Fruit fly (Drosophila melanogaster): ENCODE measurements around the gene Cyp28c1.

The Cyp28c1 gene

DNA sequence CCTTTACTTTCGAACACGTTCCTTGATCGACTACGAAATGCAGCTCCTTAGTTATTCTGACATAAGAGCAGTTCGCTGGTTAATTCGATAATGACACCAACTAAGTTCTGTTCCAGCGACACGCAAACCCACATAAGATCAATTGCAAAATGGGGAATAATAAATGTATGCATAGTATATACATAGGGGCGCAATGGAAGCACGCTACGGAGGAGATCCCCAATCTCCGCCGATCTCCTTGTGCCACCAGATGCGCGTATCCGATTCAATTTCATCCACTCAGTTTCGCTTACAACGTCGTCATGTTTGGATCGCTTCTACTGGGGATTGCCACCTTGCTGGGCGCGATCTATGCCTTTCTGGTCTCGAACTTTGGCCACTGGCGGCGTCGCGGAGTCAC, at the start of gene Cyp28c1:
Cyp28c1 (plus strand) TSS at position 301 of the 400 bp plus-strand sequence.
- no peak for TF ChIP-seq CTCF (optimal IDR thresholded peaks at IDR 0.05)
- no peak for TF ChIP-seq CG8478 (optimal IDR thresholded peaks at IDR 0.05)

DNA sequence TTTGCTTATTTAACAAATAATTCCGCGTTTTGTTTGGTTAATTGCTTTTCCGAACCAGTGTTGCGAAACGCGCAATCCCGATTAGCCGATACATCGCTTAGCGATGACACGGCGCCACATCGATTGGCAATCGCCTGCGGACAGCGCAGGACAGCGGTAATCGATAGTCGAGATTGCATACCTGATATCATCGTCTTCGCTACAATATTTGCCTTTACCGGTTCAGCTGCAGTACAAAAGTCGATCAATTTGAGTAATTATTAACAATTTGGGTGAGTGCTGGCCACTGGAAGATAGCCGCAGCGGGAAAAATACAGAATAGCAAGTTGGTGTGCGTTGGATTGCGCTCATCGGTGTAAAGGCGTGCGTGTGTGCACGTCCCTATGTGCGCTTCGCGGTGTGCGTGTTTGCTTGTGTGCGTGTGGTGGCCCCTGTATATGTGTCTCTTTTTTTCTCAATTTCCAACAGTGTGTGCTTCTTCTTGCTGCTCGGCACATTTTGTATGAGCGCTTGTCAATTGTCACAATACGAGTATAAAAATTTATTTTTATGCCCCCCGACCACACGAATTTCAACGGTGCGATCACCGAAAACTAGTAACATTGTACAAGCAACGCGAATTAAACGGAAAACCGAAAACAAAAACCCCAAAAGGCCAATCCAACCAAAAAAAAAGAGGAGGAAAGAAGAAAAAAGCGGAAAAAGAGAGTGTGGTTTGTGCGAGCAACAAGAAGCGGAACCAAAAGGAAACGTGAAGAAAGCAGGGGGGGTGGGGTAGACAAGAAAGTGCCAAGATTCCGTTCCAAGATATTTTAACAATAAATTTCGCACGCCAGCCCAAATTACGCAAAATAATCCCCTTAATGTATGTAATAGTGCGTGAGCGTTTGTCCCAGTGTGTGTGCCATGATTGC, 46.7 kb upstream of the Cyp28c1 start, which contains the start of gene CkIIbeta:
CkIIbeta (plus strand) TSS at position 119 of the 914 bp plus-strand sequence.
- TF ChIP-seq CG8478 (optimal IDR thresholded peaks at IDR 0.05) (no peak), CTCF (optimal IDR thresholded peaks at IDR 0.05) (peak in 1 of 2 experiments; percentile 19)

DNA sequence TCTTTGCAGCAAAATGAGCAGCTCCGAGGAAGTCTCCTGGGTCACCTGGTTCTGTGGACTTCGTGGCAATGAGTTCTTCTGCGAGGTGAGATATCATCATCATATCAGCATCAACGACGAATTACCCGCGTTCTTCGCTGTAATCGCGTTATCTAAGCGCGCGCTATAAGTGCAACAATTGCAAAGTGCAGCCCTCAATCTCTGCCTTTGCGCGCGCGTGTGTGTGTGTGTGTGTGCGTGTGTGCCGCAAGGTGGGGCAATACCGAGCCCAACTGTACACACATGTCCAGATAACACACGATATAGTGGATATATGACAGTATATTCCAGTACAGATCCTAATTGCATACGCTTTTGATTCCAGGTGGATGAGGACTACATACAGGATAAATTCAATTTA, 46.0 kb upstream of the Cyp28c1 start:
- TF ChIP-seq CG8478 (optimal IDR thresholded peaks at IDR 0.05) (no peak), CTCF (optimal IDR thresholded peaks at IDR 0.05) (no peak)

DNA sequence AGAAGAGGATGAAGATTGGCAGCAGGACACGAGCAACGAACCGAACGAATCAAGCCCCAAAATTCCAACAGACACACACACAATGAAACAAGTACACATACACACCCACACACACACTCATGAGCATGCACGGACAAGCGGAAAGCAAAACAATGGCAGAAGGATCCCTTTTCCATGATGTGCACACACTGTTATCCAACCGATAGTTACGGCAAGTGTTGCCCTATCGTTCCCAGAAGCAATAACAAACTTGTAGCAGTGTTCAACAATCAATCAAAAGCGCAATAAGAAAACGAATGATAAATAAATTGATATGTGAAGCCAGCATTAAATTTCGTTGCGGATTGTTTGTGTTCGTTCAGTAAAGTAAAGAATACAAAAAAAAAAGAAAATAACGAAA, 42.5 kb upstream of the Cyp28c1 start:
- TF ChIP-seq CTCF (optimal IDR thresholded peaks at IDR 0.05): no peak

DNA sequence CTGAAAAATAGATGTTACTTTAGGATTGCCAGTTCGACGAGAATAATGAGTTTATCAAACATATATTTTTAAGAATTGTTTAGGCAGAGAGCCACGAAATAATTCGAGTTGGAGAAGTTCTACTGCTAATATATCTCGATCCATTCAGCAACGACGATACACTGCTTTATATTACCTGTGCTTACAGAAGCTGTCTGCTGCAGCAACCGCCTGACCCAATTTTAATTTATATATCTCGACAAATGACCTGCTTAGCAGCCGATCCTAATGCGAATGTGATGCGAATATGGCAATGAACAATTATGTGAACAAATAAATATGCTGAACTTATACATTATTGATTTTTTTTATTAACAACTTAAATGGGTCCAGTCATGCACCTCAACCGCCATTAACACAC, 40.9 kb upstream of the Cyp28c1 start:
- TF ChIP-seq CG8478 (optimal IDR thresholded peaks at IDR 0.05): no peak
- TF ChIP-seq CTCF (optimal IDR thresholded peaks at IDR 0.05): no peak

DNA sequence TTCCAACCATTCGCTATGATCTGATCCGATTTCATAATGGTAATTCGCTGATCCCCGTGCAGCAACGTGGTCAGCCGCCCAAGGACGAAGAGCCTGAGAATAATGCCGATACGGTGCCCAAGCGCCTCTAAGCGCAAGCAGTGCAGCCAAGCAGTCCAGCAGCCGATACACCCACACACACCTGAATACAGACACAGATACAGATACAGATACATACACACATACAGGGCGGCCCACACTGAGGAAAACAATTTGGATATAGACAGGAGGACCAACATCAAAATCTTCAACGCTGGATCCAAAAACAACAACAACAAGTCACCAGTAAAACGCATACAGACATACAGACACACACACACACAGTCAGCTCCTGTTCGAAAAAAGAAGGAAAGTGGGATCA, 39.5 kb upstream of the Cyp28c1 start:
- TF ChIP-seq CG8478 (optimal IDR thresholded peaks at IDR 0.05) (no peak), CTCF (optimal IDR thresholded peaks at IDR 0.05) (no peak)

DNA sequence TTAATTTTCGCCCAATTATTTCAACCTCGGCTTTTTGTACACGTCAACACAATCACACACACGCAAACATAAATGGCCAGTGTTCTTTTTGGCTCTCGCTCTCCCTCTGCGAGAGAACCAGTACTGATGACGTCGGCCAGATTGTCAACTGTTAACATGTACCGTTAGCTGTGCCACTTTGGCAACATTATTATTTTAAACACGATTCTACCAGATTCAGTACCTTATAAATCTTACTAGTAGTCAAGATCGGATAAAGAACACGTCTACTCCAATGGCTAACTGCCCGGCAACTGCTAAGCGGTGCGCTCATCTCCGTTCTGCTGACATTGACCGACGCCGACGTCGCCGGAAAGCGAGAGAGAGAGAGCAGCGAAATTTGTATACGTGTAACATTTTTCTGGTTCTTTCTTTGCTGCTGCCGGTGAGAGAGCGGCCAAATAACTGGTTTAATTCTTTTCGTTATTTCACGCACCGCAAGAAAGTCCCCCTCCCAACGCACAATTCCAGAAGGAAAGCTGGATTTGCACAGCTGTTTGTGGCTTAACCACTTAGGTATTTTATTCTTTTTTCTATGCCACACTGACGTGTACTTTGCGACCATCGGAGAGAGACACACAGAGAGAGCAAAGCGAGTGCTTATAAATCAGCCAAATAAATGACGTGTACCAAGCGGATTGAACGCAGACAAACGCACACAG, 34.2 kb upstream of the Cyp28c1 start:
- no peak for TF ChIP-seq CTCF (optimal IDR thresholded peaks at IDR 0.05)
- no peak for TF ChIP-seq CG8478 (optimal IDR thresholded peaks at IDR 0.05)

DNA sequence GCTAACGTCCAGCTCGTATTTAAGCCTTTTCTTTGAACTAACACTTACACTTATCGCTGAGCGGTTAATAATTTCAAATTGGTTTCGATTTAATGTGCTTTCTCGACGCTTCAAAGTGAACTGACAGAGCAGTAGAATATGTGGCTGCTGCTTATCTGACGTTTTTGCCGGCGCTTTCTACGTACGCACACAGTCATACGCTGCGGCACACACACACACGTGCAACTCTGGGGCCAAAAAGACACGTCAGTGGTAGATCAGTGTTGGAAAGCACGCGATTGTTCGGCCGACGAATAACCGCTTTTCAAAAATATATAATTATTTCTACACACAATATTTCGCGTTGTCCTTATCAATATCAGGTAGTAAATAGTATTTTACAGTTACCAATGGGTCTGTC, 33.2 kb upstream of the Cyp28c1 start:
- no peak for TF ChIP-seq CTCF (optimal IDR thresholded peaks at IDR 0.05)
- TF ChIP-seq CG8478 (optimal IDR thresholded peaks at IDR 0.05): no peak

DNA sequence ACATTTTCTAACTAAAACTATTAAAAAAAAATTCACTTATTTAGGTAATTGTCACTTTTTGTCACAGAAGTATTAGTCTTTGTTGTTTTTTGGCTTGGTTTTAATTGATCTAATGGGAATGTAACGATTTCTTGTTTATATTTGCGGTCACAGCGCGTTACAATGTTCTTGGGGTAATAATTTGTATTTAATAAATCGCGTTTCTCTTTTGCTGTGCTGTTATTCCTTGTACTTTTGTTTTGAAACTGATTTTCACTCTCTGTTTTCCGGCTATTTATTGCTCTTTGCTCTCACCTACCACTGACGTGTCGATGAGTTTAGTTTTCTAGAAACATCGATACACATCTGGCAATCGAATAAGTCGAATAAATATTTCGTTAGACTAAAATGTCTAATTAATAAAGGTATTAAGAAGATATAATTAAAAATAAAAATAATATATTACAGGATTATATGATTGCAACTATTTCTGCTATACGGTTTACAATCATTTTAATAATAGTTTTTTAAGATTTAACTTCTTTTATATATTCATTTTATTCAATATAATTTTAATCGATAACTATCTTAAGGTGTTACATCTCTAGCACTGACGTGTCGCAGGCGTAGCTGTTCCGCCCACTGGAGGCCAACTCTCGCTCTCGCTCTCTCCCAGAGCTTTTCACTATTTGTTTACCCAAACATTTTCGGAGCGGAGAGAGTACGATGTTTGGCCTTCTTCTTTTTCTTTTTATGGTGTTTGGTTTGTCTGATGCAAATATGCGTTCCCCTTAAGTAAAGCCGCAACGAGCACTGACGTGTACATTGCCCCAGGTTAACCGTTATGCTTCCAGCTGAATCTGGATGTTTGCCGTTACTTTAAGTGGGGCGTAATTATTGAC, 32.3 kb upstream of the Cyp28c1 start, which contains the start of gene Hsc70-3:
Hsc70-3 (minus strand) TSS at position 251 of the 881 bp plus-strand sequence.
- no peak for TF ChIP-seq CG8478 (optimal IDR thresholded peaks at IDR 0.05)
- no peak for TF ChIP-seq CTCF (optimal IDR thresholded peaks at IDR 0.05)

DNA sequence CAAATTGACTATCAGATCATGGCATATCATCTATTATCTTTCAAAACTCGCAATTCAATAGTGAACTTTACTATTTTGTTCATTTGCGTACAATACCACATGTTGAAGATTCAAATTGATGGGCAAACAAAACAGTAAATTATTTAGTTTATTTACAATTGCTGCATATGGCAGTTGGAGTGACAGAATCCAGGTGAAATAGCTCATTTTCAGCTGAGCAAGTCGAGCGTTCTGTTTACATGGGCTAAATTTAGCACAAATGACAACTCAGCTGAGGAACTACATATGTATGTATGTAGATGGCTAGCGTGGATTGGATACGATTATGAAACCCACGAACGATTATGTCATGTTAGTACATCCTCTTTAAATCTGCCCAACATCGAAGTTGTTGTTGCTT, 26.6 kb upstream of the Cyp28c1 start:
- no peak for TF ChIP-seq CTCF (optimal IDR thresholded peaks at IDR 0.05)
- TF ChIP-seq CG8478 (optimal IDR thresholded peaks at IDR 0.05): no peak

DNA sequence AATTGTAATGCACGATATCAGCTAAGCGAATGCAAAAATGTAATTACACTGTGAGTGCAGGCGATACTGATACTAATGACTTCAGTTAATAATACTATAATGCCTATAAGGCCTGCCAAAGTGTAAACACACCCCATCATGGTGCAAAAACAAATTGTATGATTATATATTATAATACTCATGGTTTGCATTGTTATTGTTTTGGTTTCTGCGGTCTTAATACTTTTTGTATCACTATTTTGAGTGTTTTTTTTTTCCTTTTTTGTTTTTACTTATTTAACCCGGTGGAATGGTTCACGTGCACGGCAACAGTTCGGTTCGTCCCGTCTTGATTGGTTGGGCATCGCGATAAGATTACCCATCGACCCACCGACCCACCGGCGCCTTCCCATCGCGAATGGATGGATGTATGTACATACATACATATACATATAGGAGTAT, 25.7 kb upstream of the Cyp28c1 start:
- TF ChIP-seq CG8478 (optimal IDR thresholded peaks at IDR 0.05): no peak
- TF ChIP-seq CTCF (optimal IDR thresholded peaks at IDR 0.05): no peak

DNA sequence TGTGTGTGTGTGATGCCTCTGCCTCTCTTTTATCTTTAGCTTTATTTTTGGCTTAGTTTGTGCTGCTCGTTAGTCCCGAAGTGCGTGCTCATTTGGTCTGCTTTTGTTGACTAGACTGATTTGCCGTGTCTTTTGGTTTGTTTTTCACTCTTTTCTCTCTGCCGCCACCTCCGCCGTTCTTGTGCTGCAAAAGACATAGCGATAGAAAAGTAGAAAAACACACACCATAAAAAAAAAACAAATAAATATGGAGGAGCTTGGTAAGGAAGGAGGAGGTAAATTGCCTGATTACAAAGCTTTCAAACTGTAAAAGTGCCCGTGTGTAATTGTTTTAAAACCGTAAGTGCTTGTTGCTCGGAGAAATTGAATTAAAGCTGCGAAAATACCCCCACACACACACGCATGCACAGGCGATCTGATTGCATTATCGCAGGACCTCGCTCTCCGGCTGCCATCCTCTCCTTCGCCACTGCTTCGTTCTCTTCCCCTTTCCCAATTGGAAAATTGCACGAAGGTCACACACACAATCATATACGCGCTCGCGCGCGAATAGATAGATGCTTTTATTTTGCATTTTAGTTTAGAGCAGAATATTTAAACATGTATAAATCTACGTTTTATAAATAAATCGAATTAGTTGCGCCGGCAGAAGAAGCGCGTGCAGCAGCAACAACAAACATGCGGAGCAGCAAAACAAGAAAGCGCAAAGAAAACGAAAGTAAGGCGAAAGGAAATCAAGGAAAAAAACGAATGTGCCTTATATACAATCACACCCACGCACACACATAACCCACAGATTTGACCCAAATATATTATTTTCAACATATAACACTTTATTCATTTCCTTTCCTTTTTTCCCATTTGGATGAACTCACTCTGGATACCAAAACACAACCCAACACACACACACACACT, 23.8 kb upstream of the Cyp28c1 start:
- TF ChIP-seq CTCF (optimal IDR thresholded peaks at IDR 0.05) (no peak), CG8478 (optimal IDR thresholded peaks at IDR 0.05) (no peak)

DNA sequence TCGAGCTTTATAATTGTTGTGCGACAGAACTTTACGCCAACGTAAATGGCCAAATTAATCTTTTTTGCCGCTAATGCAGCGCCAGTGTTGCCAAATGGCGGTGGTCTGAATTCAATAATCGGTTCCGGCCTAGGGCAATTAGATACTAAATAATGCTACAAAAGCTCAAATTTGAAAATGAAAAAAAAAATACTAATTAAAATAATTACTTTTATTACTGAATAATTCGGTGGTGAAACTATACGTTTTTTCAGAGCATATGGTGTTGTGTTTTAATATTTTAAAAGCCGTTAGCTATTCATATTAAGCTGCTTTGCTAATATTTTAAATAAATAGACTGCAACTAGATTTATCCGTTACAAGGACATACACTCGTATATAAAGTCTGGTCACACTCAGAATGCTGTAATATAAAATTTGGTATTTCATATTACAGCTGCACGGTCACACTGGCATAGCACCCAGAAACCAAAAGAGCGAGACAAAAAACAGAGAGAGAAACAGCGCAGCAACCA, 22.9 kb upstream of the Cyp28c1 start, which contains the start of the genes CG1578 and rudhira:
CG1578 (minus strand) TSS at position 118 of the 515 bp plus-strand sequence.
rudhira (plus strand) TSS at position 465 of the 515 bp plus-strand sequence.
- TF ChIP-seq CTCF (optimal IDR thresholded peaks at IDR 0.05): no peak
- TF ChIP-seq CG8478 (optimal IDR thresholded peaks at IDR 0.05): no peak

All from S2 (cell line).